Worm (Caenorhabditis elegans) whole organism, L4 larva: Measurements from ENCODE around the gene swm-1.

Experiments
- D1046.2 ChIP-seq: fragments of 200-800 bp; sonication (Bioruptor generic); IDR thresholded peaks from 2 replicates; pipeline ENCODE4 v1.3.6; 2022; ENCODE audit warnings: missing genetic modification characterization, missing compliant biosample characterization
- F10B5.3 ChIP-seq: sonication (generic microtip); optimal IDR thresholded peaks from 2 replicates; lab custom pipeline; 2016; ENCODE audit warnings: mild to moderate bottlenecking, missing genetic modification characterization, missing compliant biosample characterization
- F49E8.2 ChIP-seq: sonication (generic microtip); optimal IDR thresholded peaks from 2 replicates; lab custom pipeline; 2016; ENCODE audit warnings: missing compliant biosample characterization, mild to moderate bottlenecking, missing genetic modification characterization, borderline replicate concordance
- T20F7.1 ChIP-seq: fragments of 200-800 bp; sonication (Bioruptor generic); optimal IDR thresholded peaks from 2 replicates; lab custom pipeline; 2018; ENCODE audit warnings: mild to moderate bottlenecking, missing genetic modification characterization, missing compliant biosample characterization
- Y48G9A.11 ChIP-seq: fragments of 200-800 bp; sonication (Bioruptor generic); IDR thresholded peaks from 2 replicates; pipeline ENCODE4 v1.3.6; 2022; ENCODE audit warnings: missing genetic modification reagents, missing genetic modification characterization, missing compliant biosample characterization
- Y5F2A.4 ChIP-seq: fragments of 200-800 bp; sonication (Bioruptor generic); optimal IDR thresholded peaks from 2 replicates; lab custom pipeline; 2018; ENCODE audit warnings: mild to moderate bottlenecking, missing genetic modification characterization, missing compliant biosample characterization
- Y75B8A.6 ChIP-seq: fragments of 200-800 bp; sonication (Bioruptor generic); IDR thresholded peaks from 2 replicates; pipeline ENCODE4 v1.3.6; 2022; ENCODE audit warnings: missing genetic modification reagents, missing genetic modification characterization, missing compliant biosample characterization
- aha-1 ChIP-seq: fragments of 150-350 bp; peaks from one replicate; lab custom pipeline; 2014; ENCODE audit warnings: missing biosample characterization, missing genetic modification characterization
- ama-1 ChIP-seq: fragments of 150-350 bp; optimal IDR thresholded peaks from 2 replicates; lab custom pipeline; 2014; ENCODE audit warnings: inconsistent platforms, mixed read lengths
- arid-1 ChIP-seq: fragments of 200-800 bp; sonication (Bioruptor generic); conservative IDR thresholded peaks from 2 replicates; pipeline ENCODE4 v1.3.6; 2022; ENCODE audit warnings: missing genetic modification reagents, missing genetic modification characterization, missing compliant biosample characterization
- ceh-32 ChIP-seq: sonication (generic microtip); optimal IDR thresholded peaks from 2 replicates; lab custom pipeline; 2016; ENCODE audit warnings: mild to moderate bottlenecking, missing genetic modification characterization, missing compliant biosample characterization; ENCODE audit not compliant: poor library complexity
- ceh-62 ChIP-seq: sonication (generic microtip); optimal IDR thresholded peaks from 2 replicates; lab custom pipeline; 2017; ENCODE audit warnings: missing biosample characterization, missing genetic modification characterization
- ceh-82 ChIP-seq: sonication (generic microtip); optimal IDR thresholded peaks from 2 replicates; lab custom pipeline; 2017; ENCODE audit warnings: missing biosample characterization, missing genetic modification characterization
- daf-16 ChIP-seq, 3 experiments: sonication (generic microtip); optimal IDR thresholded peaks; 2 replicates each; lab custom pipeline; 2016 to 2017; ENCODE audit warnings: missing genetic modification characterization in 3 of 3, missing genetic modification reagents in 3 of 3, mild to moderate bottlenecking in 2 of 3, missing compliant biosample characterization in 2 of 3, missing biosample characterization in 1 of 3, moderate library complexity in 1 of 3
- dmd-6 ChIP-seq: fragments of 200-800 bp; sonication (Bioruptor generic); IDR thresholded peaks from 2 replicates; pipeline ENCODE4 v1.3.6; 2022; ENCODE audit warnings: missing genetic modification reagents, missing genetic modification characterization, missing compliant biosample characterization
- dve-1 ChIP-seq: sonication (generic microtip); optimal IDR thresholded peaks from 2 replicates; lab custom pipeline; 2017; ENCODE audit warnings: antibody characterized with exemption, mild to moderate bottlenecking, missing genetic modification characterization, missing compliant biosample characterization; ENCODE audit not compliant: insufficient read depth
- fkh-10 ChIP-seq: fragments of 150-350 bp; optimal IDR thresholded peaks from 2 replicates; lab custom pipeline; 2014; ENCODE audit warnings: missing biosample characterization, missing genetic modification reagents, missing genetic modification characterization
- hif-1 ChIP-seq, 2 experiments: sonication (generic microtip); optimal IDR thresholded peaks; 2 replicates each; lab custom pipeline; 2016 to 2017; ENCODE audit warnings: missing compliant biosample characterization in 2 of 2, missing genetic modification characterization in 2 of 2, missing genetic modification reagents in 2 of 2, missing genotype in 2 of 2, mild to moderate bottlenecking in 1 of 2
- hlh-11 ChIP-seq: fragments of 200-800 bp; sonication (Bioruptor generic); optimal IDR thresholded peaks from 2 replicates; lab custom pipeline; 2018; ENCODE audit warnings: mild to moderate bottlenecking, missing genetic modification characterization, missing compliant biosample characterization
- hlh-30 ChIP-seq: sonication (generic microtip); optimal IDR thresholded peaks from 2 replicates; lab custom pipeline; 2017; ENCODE audit warnings: antibody characterized with exemption, mild to moderate bottlenecking, missing genetic modification characterization, missing compliant biosample characterization; ENCODE audit not compliant: insufficient read depth
- hmg-1.1 ChIP-seq: fragments of 200-800 bp; sonication (Bioruptor generic); IDR thresholded peaks from 2 replicates; pipeline ENCODE4 v1.3.6; 2022; ENCODE audit warnings: missing genetic modification reagents, missing genetic modification characterization, missing compliant biosample characterization
- lin-13 ChIP-seq: fragments of 150-350 bp; optimal IDR thresholded peaks from 2 replicates; lab custom pipeline; 2014; ENCODE audit warnings: missing biosample characterization, missing genetic modification reagents, missing genetic modification characterization
- lin-29 ChIP-seq: fragments of 200-800 bp; sonication (Bioruptor generic); IDR thresholded peaks from 2 replicates; pipeline ENCODE4 v1.3.6; 2022; ENCODE audit warnings: missing genetic modification reagents, missing genetic modification characterization, missing compliant biosample characterization
- madf-9 ChIP-seq: fragments of 200-800 bp; sonication (Bioruptor generic); conservative IDR thresholded peaks from 2 replicates; pipeline ENCODE4 v1.3.6; 2022; ENCODE audit warnings: missing genetic modification reagents, missing genetic modification characterization, missing compliant biosample characterization
- nhr-102 ChIP-seq: sonication (generic microtip); optimal IDR thresholded peaks from 2 replicates; lab custom pipeline; 2016; ENCODE audit warnings: mild to moderate bottlenecking, missing genetic modification characterization, moderate library complexity, missing compliant biosample characterization
- php-3 ChIP-seq: fragments of 200-800 bp; sonication (Bioruptor generic); IDR thresholded peaks from 2 replicates; pipeline ENCODE4 v1.3.6; 2022; ENCODE audit warnings: missing genetic modification reagents, missing genetic modification characterization, missing compliant biosample characterization
- rbr-2 ChIP-seq: sonication (generic microtip); optimal IDR thresholded peaks from 2 replicates; lab custom pipeline; 2016; ENCODE audit warnings: missing genotype, missing genetic modification characterization, missing compliant biosample characterization
- saeg-2 ChIP-seq: fragments of 200-800 bp; sonication (Bioruptor generic); IDR thresholded peaks from 2 replicates; pipeline ENCODE4 v1.3.6; 2022; ENCODE audit warnings: missing genetic modification reagents, missing genetic modification characterization, missing compliant biosample characterization
- spr-1 ChIP-seq: sonication (generic microtip); optimal IDR thresholded peaks from 2 replicates; lab custom pipeline; 2016; ENCODE audit warnings: mild to moderate bottlenecking, missing genetic modification characterization, missing compliant biosample characterization
- unc-62 ChIP-seq, 3 experiments: fragments of 150-350 bp in 1 of 3; sonication (generic microtip); optimal IDR thresholded peaks in 2 of 3; peaks in 1 of 3; 1 replicate in 1 of 3; 2 replicates in 2 of 3; lab custom pipeline; 2014 to 2017; ENCODE audit warnings: missing biosample characterization in 3 of 3, missing genetic modification characterization in 3 of 3, missing genetic modification reagents in 3 of 3, missing genotype in 1 of 3
- ztf-7 ChIP-seq: fragments of 150-350 bp; optimal IDR thresholded peaks from 2 replicates; lab custom pipeline; 2014; ENCODE audit warnings: missing biosample characterization, missing genetic modification characterization

swm-1 gene

DNA sequence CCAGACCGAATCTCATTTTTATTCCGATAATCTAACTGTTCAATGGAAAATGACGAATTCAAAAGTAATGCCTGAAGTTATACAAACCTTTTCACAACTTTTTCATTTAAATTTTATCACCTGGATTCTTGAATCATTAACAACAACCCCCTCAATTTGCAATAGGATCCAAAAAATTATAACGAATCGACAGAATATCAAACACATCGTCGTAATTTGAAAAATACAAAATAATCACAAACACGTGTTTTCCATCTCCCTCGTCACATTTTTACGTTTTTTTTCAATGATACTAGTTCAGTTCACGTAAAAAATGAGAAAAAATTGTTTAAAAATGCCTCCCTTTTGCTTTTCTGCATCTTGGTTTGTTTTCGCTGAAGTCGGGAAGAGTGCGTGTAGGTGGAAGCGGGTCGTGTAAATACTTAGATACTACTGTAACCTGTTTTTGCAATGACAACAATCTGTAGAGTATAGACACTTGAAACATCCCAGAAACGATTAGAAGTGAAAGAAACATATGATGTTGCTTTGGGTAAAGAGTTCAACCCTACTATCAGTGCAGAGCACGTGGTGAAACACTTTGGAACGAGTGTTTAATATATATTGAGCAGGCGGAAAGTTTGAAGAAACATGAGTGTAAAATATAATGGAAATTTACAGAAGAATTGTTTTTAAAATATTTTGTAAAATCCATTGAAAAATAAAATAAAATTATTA is 18.8 kb upstream of the swm-1 start, which contains the start of gene oac-50:
oac-50 (minus strand) TSS at position 219 of the 717 bp plus-strand sequence.
- TF ChIP-seq dve-1 (tag; lab: Kevin White, UChicago) (peak; percentile 46), Y75B8A.6 (GFP tag; lab: Robert Waterston, UW) (no peak), Y48G9A.11 (GFP tag; lab: Robert Waterston, UW) (no peak), hlh-30 (tag; lab: Kevin White, UChicago) (peak; percentile 31), daf-16 (GFP tag; optimal IDR thresholded peaks at IDR 0.05; lab: Kevin White, UChicago) (no peak), daf-16 (tag; optimal IDR thresholded peaks at IDR 0.05; lab: Kevin White, UChicago) (peak; percentile 39), spr-1 (tag; lab: Kevin White, UChicago) (no peak), hif-1 (tag; optimal IDR thresholded peaks at IDR 0.05; lab: Kevin White, UChicago) (no peak), ceh-62 (tag; lab: Kevin White, UChicago) (no peak), dmd-6 (peak; percentile 28; the same call in 1 of the 2 replicates), arid-1 (GFP tag; lab: Robert Waterston, UW) (no peak), aha-1 (tag; lab: Kevin White, UChicago) (no peak), ceh-32 (no peak), Y5F2A.4 (GFP tag; lab: Kevin White, UChicago) (no peak), unc-62 (GFP tag; optimal IDR thresholded peaks at IDR 0.05 in 1 of 2; lab: Kevin White, UChicago) (peak in 1 of 2 experiments; percentile 96), unc-62 (tag; optimal IDR thresholded peaks at IDR 0.05; lab: Kevin White, UChicago) (no peak)

ce11 chrV:9069680-9070079 is 15.0 kb upstream of the swm-1 start, which contains the start of gene T27E4.5:
Gene T27E4.5 (minus strand): TSS chrV:9069780.
- TF ChIP-seq F10B5.3 (tag; lab: Kevin White, UChicago) (no peak), aha-1 (tag; lab: Kevin White, UChicago) (peak; percentile 31)

ce11 chrV:9067678-9068077 is 13.0 kb upstream of the swm-1 start, which contains the start of gene fip-2:
Gene fip-2 (plus strand): TSS chrV:9067978.
- no peak for TF ChIP-seq hmg-1.1 (GFP tag; lab: Robert Waterston, UW)
- TF ChIP-seq Y48G9A.11 (GFP tag; lab: Robert Waterston, UW) = no peak
- no peak for TF ChIP-seq saeg-2
- no peak for TF ChIP-seq arid-1 (GFP tag; lab: Robert Waterston, UW)
- TF ChIP-seq D1046.2 (GFP tag; lab: Robert Waterston, UW) = no peak
- no peak for TF ChIP-seq T20F7.1 (GFP tag; lab: Kevin White, UChicago)
- no peak for TF ChIP-seq lin-13 (GFP tag; lab: Kevin White, UChicago)
- TF ChIP-seq lin-29 (GFP tag; lab: Robert Waterston, UW) = no peak
- no peak for TF ChIP-seq ceh-82 (tag; lab: Kevin White, UChicago)
- no peak for TF ChIP-seq hif-1 (tag; optimal IDR thresholded peaks at IDR 0.05; lab: Kevin White, UChicago)
- no peak for TF ChIP-seq ztf-7 (tag; lab: Kevin White, UChicago)
- no peak for TF ChIP-seq madf-9 (GFP tag; lab: Robert Waterston, UW)
- no peak for TF ChIP-seq ama-1
- no peak for TF ChIP-seq F49E8.2 (tag; lab: Kevin White, UChicago)
- no peak for TF ChIP-seq hlh-11
- TF ChIP-seq rbr-2 (tag; lab: Kevin White, UChicago) = no peak
- TF ChIP-seq fkh-10 (GFP tag; lab: Kevin White, UChicago) = no peak

DNA sequence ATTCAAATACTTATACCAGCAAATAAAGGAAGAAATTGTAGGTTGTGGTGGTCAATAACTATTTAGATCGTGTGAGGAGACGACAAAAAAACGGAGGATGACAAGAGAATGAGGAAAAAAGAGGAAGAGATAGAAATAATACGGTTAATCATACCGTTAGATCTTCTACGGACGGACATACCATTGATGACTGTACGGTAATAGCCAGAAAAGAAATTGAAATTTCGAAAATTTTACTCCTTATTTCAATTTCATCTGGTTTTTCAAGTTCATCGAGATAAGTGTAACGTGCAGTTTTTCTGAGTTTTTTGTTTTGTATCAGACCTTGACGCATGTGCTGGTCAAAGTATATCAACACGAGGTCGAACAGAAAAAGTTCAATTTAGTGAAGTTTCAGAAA is 11.2 kb upstream of the swm-1 start:
- no peak for TF ChIP-seq php-3 (GFP tag; lab: Robert Waterston, UW)
- TF ChIP-seq hmg-1.1 (GFP tag; lab: Robert Waterston, UW) = no peak
- TF ChIP-seq nhr-102 (tag; lab: Kevin White, UChicago) = no peak
- peak in 1 of 2 experiments; percentile 13 for TF ChIP-seq unc-62 (GFP tag; optimal IDR thresholded peaks at IDR 0.05 in 1 of 2; lab: Kevin White, UChicago)
- TF ChIP-seq unc-62 (tag; optimal IDR thresholded peaks at IDR 0.05; lab: Kevin White, UChicago) = no peak
- TF ChIP-seq, all 104 proteins: peak for 1
